Fruit fly (Drosophila melanogaster) whole organism: ENCODE results near the gene CG4036.

Experiments used
- CG8478 ChIP-seq: fragments of >200 bp; optimal IDR thresholded peaks from 2 replicates; lab custom pipeline; 2018; ENCODE audit warnings: inconsistent platforms
- EcR ChIP-seq, 2 experiments: fragments of >200 bp; optimal IDR thresholded peaks; 2 replicates each; lab custom pipeline; 2017; ENCODE audit warnings: missing biosample characterization in 2 of 2, missing genetic modification characterization in 2 of 2, missing genetic modification reagents in 2 of 2
- pan ChIP-seq: fragments of >200 bp; optimal IDR thresholded peaks from 2 replicates; lab custom pipeline; 2017

- TF ChIP-seq CG8478 (no peak), EcR (GFP tag; optimal IDR thresholded peaks at IDR 0.05; lab: Kevin White, UChicago) (no peak), pan (lab: Kevin White, UChicago) (no peak)
Observed at dm6 chr2L:9758856-9759255, 31.8 kb upstream of the CG4036 start.
